Fruit fly (Drosophila melanogaster) whole organism, embryonic: ENCODE results near the gene Tehao.

Experiments
- Antp ChIP-seq: fragments of 200-800 bp; sonication (Bioruptor generic); optimal IDR thresholded peaks from 3 replicates; lab custom pipeline; 2016; ENCODE audit warnings: missing biosample characterization, missing genetic modification characterization
- Asciz ChIP-seq: fragments of 200-800 bp; sonication (Bioruptor generic); optimal IDR thresholded peaks from 2 replicates; lab custom pipeline; 2017; ENCODE audit warnings: missing biosample characterization, mild to moderate bottlenecking, missing genetic modification characterization, missing genetic modification reagents
- CG10147 ChIP-seq: fragments of 200-800 bp; sonication (Bioruptor generic); optimal IDR thresholded peaks from 2 replicates; lab custom pipeline; 2019; ENCODE audit warnings: missing biosample characterization, mild to moderate bottlenecking, missing genetic modification characterization, moderate library complexity
- CG10209 ChIP-seq: fragments of 200-800 bp; sonication (Bioruptor generic); optimal IDR thresholded peaks from 3 replicates; lab custom pipeline; 2017; ENCODE audit warnings: missing biosample characterization, mild to moderate bottlenecking, missing genetic modification characterization, missing genetic modification reagents
- CG12155 ChIP-seq: fragments of 200-800 bp; sonication (Bioruptor generic); optimal IDR thresholded peaks from 3 replicates; lab custom pipeline; 2016; ENCODE audit warnings: missing biosample characterization, missing genetic modification characterization
- CG12769 ChIP-seq: fragments of 200-800 bp; sonication (Bioruptor generic); optimal IDR thresholded peaks from 2 replicates; lab custom pipeline; 2019; ENCODE audit warnings: missing biosample characterization, mild to moderate bottlenecking, missing genetic modification characterization, moderate library complexity
- CG12942 ChIP-seq: fragments of 200-800 bp; sonication (Bioruptor generic); optimal IDR thresholded peaks from 3 replicates; lab custom pipeline; 2016; ENCODE audit warnings: missing biosample characterization, missing genetic modification characterization
- CG13296 ChIP-seq: fragments of 200-800 bp; sonication (Bioruptor generic); optimal IDR thresholded peaks from 3 replicates; lab custom pipeline; 2018; ENCODE audit warnings: missing biosample characterization, mild to moderate bottlenecking, missing genetic modification characterization
- CG1529 ChIP-seq: fragments of 200-800 bp; sonication (Bioruptor generic); optimal IDR thresholded peaks from 3 replicates; lab custom pipeline; 2018; ENCODE audit warnings: missing biosample characterization, missing genetic modification characterization
- CG17361 ChIP-seq: fragments of 200-800 bp; sonication (Bioruptor generic); IDR thresholded peaks from 3 replicates; pipeline ENCODE4 v1.3.6; 2022; ENCODE audit warnings: missing biosample characterization, missing genetic modification characterization
- CG18599 ChIP-seq: fragments of 200-800 bp; sonication (Bioruptor generic); optimal IDR thresholded peaks from 3 replicates; lab custom pipeline; 2017; ENCODE audit warnings: missing biosample characterization, missing genetic modification characterization, mild to moderate bottlenecking, moderate library complexity, missing genetic modification reagents
- CG18619 ChIP-seq: fragments of 200-800 bp; sonication (Bioruptor generic); optimal IDR thresholded peaks from 3 replicates; lab custom pipeline; 2017; ENCODE audit warnings: missing biosample characterization, mild to moderate bottlenecking, missing genetic modification characterization
- CG2120 ChIP-seq: fragments of 200-800 bp; sonication (Bioruptor generic); optimal IDR thresholded peaks from 3 replicates; lab custom pipeline; 2016; ENCODE audit warnings: missing biosample characterization, missing genetic modification characterization
- CG30403 ChIP-seq: fragments of 200-800 bp; sonication (Bioruptor generic); optimal IDR thresholded peaks from 3 replicates; lab custom pipeline; 2016; ENCODE audit warnings: missing biosample characterization, missing genetic modification characterization
- CG33557 ChIP-seq: fragments of 200-800 bp; sonication (Bioruptor generic); optimal IDR thresholded peaks from 2 replicates; lab custom pipeline; 2019; ENCODE audit warnings: missing biosample characterization, mild to moderate bottlenecking, missing genetic modification characterization, moderate library complexity
- CG7963 ChIP-seq: fragments of 200-800 bp; sonication (Bioruptor generic); IDR thresholded peaks from 3 replicates; pipeline ENCODE4 v1.3.6; 2022; ENCODE audit warnings: missing biosample characterization, missing genetic modification characterization; ENCODE audit not compliant: partially characterized antibody
- CG9932 ChIP-seq: fragments of 200-800 bp; sonication (Bioruptor generic); IDR thresholded peaks from 2 replicates; pipeline ENCODE4 v1.3.6; 2022; ENCODE audit warnings: missing biosample characterization, missing genetic modification characterization
- Camta ChIP-seq: fragments of 200-800 bp; sonication (Bioruptor generic); optimal IDR thresholded peaks from 2 replicates; lab custom pipeline; 2016; ENCODE audit warnings: missing biosample characterization, missing genetic modification characterization
- Eip74EF ChIP-seq, 2 experiments: fragments of 200-800 bp in 1 of 2; fragments of >200 bp in 1 of 2; sonication (Bioruptor generic) in 1 of 2; optimal IDR thresholded peaks; 2 replicates each; lab custom pipeline; 2017 to 2019; ENCODE audit warnings: missing biosample characterization in 2 of 2, missing genetic modification characterization in 2 of 2, mild to moderate bottlenecking in 1 of 2, moderate library complexity in 1 of 2
- Ets65A ChIP-seq: fragments of 200-800 bp; sonication (Bioruptor generic); peaks from one replicate; lab custom pipeline; 2016; ENCODE audit warnings: missing biosample characterization, missing genetic modification characterization
- Fer1 ChIP-seq: fragments of 200-800 bp; sonication (Bioruptor generic); optimal IDR thresholded peaks from 2 replicates; lab custom pipeline; 2017; ENCODE audit warnings: missing biosample characterization, mild to moderate bottlenecking, missing genetic modification characterization
- Hmr ChIP-seq: fragments of 200-800 bp; sonication (Bioruptor generic); optimal IDR thresholded peaks from 3 replicates; lab custom pipeline; 2017; ENCODE audit warnings: mild to moderate bottlenecking, missing biosample characterization, missing genetic modification reagents, missing genetic modification characterization
- Hr3 ChIP-seq: fragments of 200-800 bp; sonication (Bioruptor generic); optimal IDR thresholded peaks from 3 replicates; lab custom pipeline; 2016; ENCODE audit warnings: missing biosample characterization, missing genetic modification characterization
- Hr51 ChIP-seq, 2 experiments: fragments of 200-800 bp; sonication (Bioruptor generic); optimal IDR thresholded peaks; 2 replicates in 1 of 2; 3 replicates in 1 of 2; lab custom pipeline; 2016 to 2018; ENCODE audit warnings: missing biosample characterization in 2 of 2, missing genetic modification characterization in 2 of 2, mild to moderate bottlenecking in 1 of 2, moderate library complexity in 1 of 2
- NFAT ChIP-seq: fragments of 200-800 bp; sonication (Bioruptor generic); IDR thresholded peaks from 2 replicates; pipeline ENCODE4 v1.3.6; 2022; ENCODE audit warnings: missing biosample characterization, missing genetic modification characterization
- NfI ChIP-seq: fragments of 200-800 bp; sonication (Bioruptor generic); optimal IDR thresholded peaks from 3 replicates; lab custom pipeline; 2018; ENCODE audit warnings: missing biosample characterization, mild to moderate bottlenecking, missing genetic modification characterization, moderate library complexity
- Oli ChIP-seq: fragments of 200-800 bp; sonication (Bioruptor generic); optimal IDR thresholded peaks from 2 replicates; lab custom pipeline; 2018; ENCODE audit warnings: missing biosample characterization, mild to moderate bottlenecking, missing genetic modification characterization, moderate library complexity
- Optix ChIP-seq: fragments of 200-800 bp; sonication (Bioruptor generic); IDR thresholded peaks from 3 replicates; pipeline ENCODE4 v1.3.6; 2022; ENCODE audit warnings: missing biosample characterization, missing genetic modification characterization
- Ptx1 ChIP-seq: fragments of 200-800 bp; sonication (Bioruptor generic); IDR thresholded peaks from 2 replicates; pipeline ENCODE4 v1.3.6; 2022; ENCODE audit warnings: missing biosample characterization, missing genetic modification characterization
- Trl ChIP-seq, 3 experiments: fragments of >200 bp in 2 of 3; fragments of 200-800 bp in 1 of 3; sonication (Bioruptor generic) in 1 of 3; optimal IDR thresholded peaks; 2 replicates in 1 of 3; 3 replicates in 2 of 3; lab custom pipeline; 2016 to 2017; ENCODE audit warnings: missing biosample characterization in 1 of 3, missing genetic modification characterization in 1 of 3
- Xrp1 ChIP-seq: fragments of 200-800 bp; sonication (Bioruptor generic); IDR thresholded peaks from 2 replicates; pipeline ENCODE4 v1.3.6; 2022; ENCODE audit warnings: missing biosample characterization, missing genetic modification characterization
- caup ChIP-seq: fragments of 200-800 bp; sonication (Bioruptor generic); optimal IDR thresholded peaks from 3 replicates; lab custom pipeline; 2017; ENCODE audit warnings: missing biosample characterization, mild to moderate bottlenecking, missing genetic modification characterization, moderate library complexity; ENCODE audit not compliant: severe bottlenecking
- chm ChIP-seq: fragments of 200-800 bp; sonication (Bioruptor generic); IDR thresholded peaks from 2 replicates; pipeline ENCODE4 v1.3.6; 2022; ENCODE audit warnings: missing biosample characterization, missing genetic modification characterization
- cwo ChIP-seq: fragments of 200-800 bp; sonication (Bioruptor generic); optimal IDR thresholded peaks from 3 replicates; lab custom pipeline; 2017; ENCODE audit warnings: missing biosample characterization, missing genetic modification characterization, mild to moderate bottlenecking, moderate library complexity, missing genetic modification reagents
- dmrt99B ChIP-seq: fragments of 200-800 bp; sonication (Bioruptor generic); optimal IDR thresholded peaks from 2 replicates; lab custom pipeline; 2018; ENCODE audit warnings: missing biosample characterization, mild to moderate bottlenecking, missing genetic modification characterization, moderate library complexity
- dysf ChIP-seq: fragments of 200-800 bp; sonication (Bioruptor generic); IDR thresholded peaks from 3 replicates; pipeline ENCODE4 v1.3.6; 2022; ENCODE audit warnings: missing biosample characterization, missing genetic modification characterization
- gro ChIP-seq: fragments of 200-800 bp; sonication (Bioruptor generic); optimal IDR thresholded peaks from 2 replicates; lab custom pipeline; 2016; ENCODE audit warnings: missing biosample characterization, missing genetic modification characterization
- lab ChIP-seq: fragments of 200-800 bp; sonication (Bioruptor generic); optimal IDR thresholded peaks from 3 replicates; lab custom pipeline; 2017; ENCODE audit warnings: missing biosample characterization, missing genetic modification characterization, mild to moderate bottlenecking, moderate library complexity, missing genetic modification reagents
- nom ChIP-seq: fragments of 200-800 bp; sonication (Bioruptor generic); optimal IDR thresholded peaks from 2 replicates; lab custom pipeline; 2017; ENCODE audit warnings: missing biosample characterization, missing genetic modification characterization, mild to moderate bottlenecking, moderate library complexity, missing genetic modification reagents
- pnt ChIP-seq: fragments of 200-800 bp; sonication (Bioruptor generic); optimal IDR thresholded peaks from 3 replicates; lab custom pipeline; 2016; ENCODE audit warnings: missing biosample characterization, missing genetic modification characterization
- sc ChIP-seq, 3 experiments: fragments of >200 bp in 2 of 3; fragments of 200-800 bp in 1 of 3; sonication (Bioruptor generic) in 1 of 3; optimal IDR thresholded peaks; 2 replicates in 2 of 3; 3 replicates in 1 of 3; lab custom pipeline; 2017; ENCODE audit warnings: mild to moderate bottlenecking in 1 of 3, missing biosample characterization in 1 of 3, missing genetic modification characterization in 1 of 3, missing genetic modification reagents in 1 of 3
- shn ChIP-seq: fragments of 200-800 bp; sonication (Bioruptor generic); optimal IDR thresholded peaks from 3 replicates; lab custom pipeline; 2016; ENCODE audit warnings: missing biosample characterization, missing genetic modification characterization
- slou ChIP-seq: fragments of 200-800 bp; sonication (Bioruptor generic); optimal IDR thresholded peaks from 3 replicates; lab custom pipeline; 2016; ENCODE audit warnings: missing biosample characterization, missing genetic modification characterization
- unpg ChIP-seq: fragments of 200-800 bp; sonication (Bioruptor generic); optimal IDR thresholded peaks from 3 replicates; lab custom pipeline; 2018; ENCODE audit warnings: missing biosample characterization, mild to moderate bottlenecking, missing genetic modification characterization, moderate library complexity

Gene Tehao

DNA sequence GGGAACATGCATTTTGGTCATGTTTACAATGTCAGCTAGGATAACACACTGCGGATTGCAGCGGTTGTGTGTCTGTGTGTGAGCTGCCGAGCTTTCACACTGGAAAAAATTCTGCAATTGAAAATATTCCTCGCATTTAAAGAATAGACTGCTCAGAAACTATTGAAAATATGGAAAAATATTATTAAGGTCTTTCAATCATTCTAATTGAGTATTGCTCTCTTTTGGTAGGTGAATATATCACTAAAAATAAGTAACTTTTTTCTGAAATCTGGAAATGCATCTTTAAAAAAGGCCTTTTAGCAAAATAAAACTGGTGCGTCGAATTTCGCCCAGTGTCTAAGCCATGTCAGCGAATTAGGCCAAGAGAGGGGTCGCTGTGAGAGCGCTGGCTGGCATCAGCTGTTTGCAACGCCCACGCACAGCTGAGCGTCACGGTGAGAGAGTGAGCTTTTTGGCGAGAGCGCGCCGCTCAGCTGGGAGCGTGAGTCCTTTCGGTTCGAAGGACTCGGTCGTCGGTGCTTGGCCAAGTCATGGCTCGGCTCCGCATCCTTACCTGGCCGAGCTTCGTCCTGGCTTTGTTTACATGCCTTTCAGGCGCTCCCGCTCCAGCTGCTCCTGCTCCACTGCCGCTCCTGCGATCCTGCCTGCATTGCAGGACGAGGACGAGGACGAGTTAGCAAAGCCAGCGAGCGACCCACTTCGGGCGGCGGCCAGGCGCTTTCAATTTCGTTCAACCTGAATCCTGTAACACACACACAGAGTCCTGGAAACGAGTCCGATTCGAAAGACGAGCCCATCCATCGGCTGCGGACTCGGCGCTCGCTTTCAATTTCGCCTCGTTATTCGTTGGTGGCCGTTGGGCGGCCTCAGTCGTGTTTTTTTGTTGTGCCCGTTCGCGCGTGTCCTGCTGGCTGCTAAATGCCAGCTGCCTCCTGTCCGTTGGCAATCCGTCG, 25.8 kb downstream of the Tehao start, which contains the start of gene CG46308 (continued):
- no peak for TF ChIP-seq unpg (GFP tag; lab: Kevin White, UChicago)
- no peak for TF ChIP-seq sc (optimal IDR thresholded peaks at IDR 0.05; lab: Kevin White, UChicago)
- TF ChIP-seq sc (GFP tag; optimal IDR thresholded peaks at IDR 0.05; lab: Kevin White, UChicago) = no peak
- peak; percentile 66 for TF ChIP-seq lab (GFP tag; lab: Kevin White, UChicago)
- peak; percentile 73 for TF ChIP-seq CG2120 (GFP tag; lab: Kevin White, UChicago)
- TF ChIP-seq Camta = no peak
- no peak for TF ChIP-seq CG33557 (GFP tag; lab: Kevin White, UChicago)
- TF ChIP-seq CG30403 (GFP tag; lab: Kevin White, UChicago) = peak; percentile 30
- TF ChIP-seq CG13296 (GFP tag; lab: Kevin White, UChicago) = peak; percentile 43
- TF ChIP-seq slou (GFP tag; lab: Kevin White, UChicago) = peak; percentile 2
- TF ChIP-seq CG17361 (GFP tag; lab: Robert Waterston, UW) = no peak
- TF ChIP-seq CG9932 (GFP tag; lab: Robert Waterston, UW) = peak; percentile 29; the same call in 1 of the 2 replicates
- TF ChIP-seq Optix = no peak
- peak; percentile 43 for TF ChIP-seq CG10209
- TF ChIP-seq Ets65A (GFP tag; lab: Kevin White, UChicago) = peak; percentile 68
- TF ChIP-seq caup (GFP tag; lab: Kevin White, UChicago) = peak; percentile 53
- TF ChIP-seq Antp (GFP tag; lab: Kevin White, UChicago) = peak; percentile 11
- no peak for TF ChIP-seq CG1529 (GFP tag; lab: Kevin White, UChicago)
- TF ChIP-seq CG10147 (GFP tag; lab: Kevin White, UChicago) = peak; percentile 59
- TF ChIP-seq Asciz (GFP tag; lab: Kevin White, UChicago) = no peak
- TF ChIP-seq Fer1 (GFP tag; lab: Kevin White, UChicago) = peak; percentile 62
- TF ChIP-seq CG12155 (GFP tag; lab: Kevin White, UChicago) = peak; percentile 19
- peak; percentile 9 for TF ChIP-seq NfI (GFP tag; lab: Kevin White, UChicago)
- no peak for TF ChIP-seq shn
- no peak for TF ChIP-seq Xrp1 (GFP tag; lab: Robert Waterston, UW)
- peak; percentile 0 for TF ChIP-seq gro (GFP tag; lab: Kevin White, UChicago)
- TF ChIP-seq CG7963 (GFP tag; lab: Robert Waterston, UW) = no peak
- TF ChIP-seq CG12942 (GFP tag; lab: Kevin White, UChicago) = no peak
- peak; percentile 27; the same call in 1 of the 3 replicates for TF ChIP-seq dysf (GFP tag; lab: Robert Waterston, UW)
- no peak for TF ChIP-seq Ptx1 (GFP tag; lab: Robert Waterston, UW)
- peak in 1 of 2 experiments; percentile 58 for TF ChIP-seq Hr51 (GFP tag; optimal IDR thresholded peaks at IDR 0.05; lab: Kevin White, UChicago)
- TF ChIP-seq nom (GFP tag; lab: Kevin White, UChicago) = no peak
- no peak for TF ChIP-seq NFAT (GFP tag; lab: Robert Waterston, UW)
- TF ChIP-seq Trl (optimal IDR thresholded peaks at IDR 0.05; lab: Kevin White, UChicago) = peak in 1 of 2 experiments; percentile 33
- peak; percentile 16 for TF ChIP-seq Trl (GFP tag; optimal IDR thresholded peaks at IDR 0.05; lab: Kevin White, UChicago)
- no peak for TF ChIP-seq Eip74EF (GFP tag; optimal IDR thresholded peaks at IDR 0.05; lab: Kevin White, UChicago)
- TF ChIP-seq chm (GFP tag; lab: Robert Waterston, UW) = no peak
- peak; percentile 48 for TF ChIP-seq dmrt99B
- TF ChIP-seq Oli (tag; lab: Kevin White, UChicago) = peak; percentile 8
- TF ChIP-seq Hr3 (GFP tag; lab: Kevin White, UChicago) = peak; percentile 11
- peak; percentile 28 for TF ChIP-seq CG18619 (GFP tag; lab: Kevin White, UChicago)
- peak; percentile 11 for TF ChIP-seq pnt (GFP tag; lab: Kevin White, UChicago)
- TF ChIP-seq cwo (GFP tag; lab: Kevin White, UChicago) = peak; percentile 38
- TF ChIP-seq CG18599 (GFP tag; lab: Kevin White, UChicago) = peak; percentile 80
- no peak for TF ChIP-seq CG12769
- TF ChIP-seq Hmr (GFP tag; lab: Kevin White, UChicago) = peak; percentile 69
